Worm (Caenorhabditis elegans) whole organism, mixed stage, embryonic: ENCODE measurements around the gene gen-1.

Source experiments
- M03D4.4 ChIP-seq: sonication (generic microtip); optimal IDR thresholded peaks from 2 replicates; lab custom pipeline; 2017; ENCODE audit warnings: mild to moderate bottlenecking, missing genetic modification characterization, missing compliant biosample characterization
- elt-1 ChIP-seq: sonication (generic microtip); optimal IDR thresholded peaks from 2 replicates; lab custom pipeline; 2017; ENCODE audit warnings: missing genetic modification characterization, mild to moderate bottlenecking, missing compliant biosample characterization, antibody characterized with exemption, moderate library complexity, borderline replicate concordance; ENCODE audit not compliant: insufficient read depth
- lsy-2 ChIP-seq: fragments of 150-350 bp; optimal IDR thresholded peaks from 2 replicates; lab custom pipeline; 2014; ENCODE audit warnings: missing biosample characterization, missing genetic modification characterization
- unc-62 ChIP-seq: fragments of 150-350 bp; optimal IDR thresholded peaks from 2 replicates; lab custom pipeline; 2014; ENCODE audit warnings: missing biosample characterization, missing genetic modification reagents, missing genetic modification characterization

- TF ChIP-seq lsy-2 (tag; lab: Kevin White, UChicago) (no peak), elt-1 (tag; lab: Kevin White, UChicago) (no peak), unc-62 (GFP tag; lab: Kevin White, UChicago) (no peak), M03D4.4 (tag; lab: Kevin White, UChicago) (no peak)
These were observed 30.4 kb upstream of the gen-1 start, which contains the start of gene C18F10.7 for ce11 chrIII:6278301-6278827.
